Fruit fly (Drosophila melanogaster) Kc167 (cell line): Measurements from ENCODE around the gene CG15864.

Source experiments
- Myc ChIP-seq: fragments of >200 bp; optimal IDR thresholded peaks from 2 replicates; lab custom pipeline; 2017; ENCODE audit warnings: missing external identifiers
- Sin3A ChIP-seq: fragments of >200 bp; optimal IDR thresholded peaks from 2 replicates; lab custom pipeline; 2018; ENCODE audit warnings: missing external identifiers
- h ChIP-seq: fragments of >200 bp; optimal IDR thresholded peaks from 3 replicates; lab custom pipeline; 2018; ENCODE audit warnings: missing external identifiers
- insv ChIP-seq: fragments of >200 bp; optimal IDR thresholded peaks from 3 replicates; lab custom pipeline; 2018; ENCODE audit warnings: missing external identifiers
- psq ChIP-seq: fragments of >200 bp; optimal IDR thresholded peaks from 2 replicates; lab custom pipeline; 2017; ENCODE audit warnings: missing external identifiers
- ttk ChIP-seq: sonication (Bioruptor generic); optimal IDR thresholded peaks from 2 replicates; lab custom pipeline; 2017; ENCODE audit warnings: missing external identifiers

dm6 chr3R:8250166-8250733 is 2.0 kb downstream of the CG15864 start, which contains the start of gene mtg:
- no peak for TF ChIP-seq ttk (lab: Kevin White, UChicago)
- TF ChIP-seq Myc (lab: Kevin White, UChicago), result no peak
- TF ChIP-seq psq (lab: Kevin White, UChicago), result no peak
- no peak for TF ChIP-seq h (lab: Kevin White, UChicago)
- TF ChIP-seq insv (lab: Kevin White, UChicago), result no peak
- no peak for TF ChIP-seq Sin3A (lab: Kevin White, UChicago)
